Fruit fly (Drosophila melanogaster) whole organism: ENCODE results near the gene CG6163.

Experiments
- CG8478 ChIP-seq: fragments of >200 bp; optimal IDR thresholded peaks from 2 replicates; lab custom pipeline; 2018; ENCODE audit warnings: inconsistent platforms
- Dll ChIP-seq: fragments of >200 bp; optimal IDR thresholded peaks from 2 replicates; lab custom pipeline; 2017
- EcR ChIP-seq, 2 experiments: fragments of >200 bp; optimal IDR thresholded peaks; 2 replicates each; lab custom pipeline; 2017; ENCODE audit warnings: missing biosample characterization in 2 of 2, missing genetic modification characterization in 2 of 2, missing genetic modification reagents in 2 of 2
- pan ChIP-seq: fragments of >200 bp; optimal IDR thresholded peaks from 2 replicates; lab custom pipeline; 2017
- psq ChIP-seq: fragments of >200 bp; optimal IDR thresholded peaks from 2 replicates; lab custom pipeline; 2017
- usp ChIP-seq: fragments of >200 bp; optimal IDR thresholded peaks from 2 replicates; lab custom pipeline; 2017; ENCODE audit warnings: missing biosample characterization, missing genetic modification characterization, mixed read lengths

DNA sequence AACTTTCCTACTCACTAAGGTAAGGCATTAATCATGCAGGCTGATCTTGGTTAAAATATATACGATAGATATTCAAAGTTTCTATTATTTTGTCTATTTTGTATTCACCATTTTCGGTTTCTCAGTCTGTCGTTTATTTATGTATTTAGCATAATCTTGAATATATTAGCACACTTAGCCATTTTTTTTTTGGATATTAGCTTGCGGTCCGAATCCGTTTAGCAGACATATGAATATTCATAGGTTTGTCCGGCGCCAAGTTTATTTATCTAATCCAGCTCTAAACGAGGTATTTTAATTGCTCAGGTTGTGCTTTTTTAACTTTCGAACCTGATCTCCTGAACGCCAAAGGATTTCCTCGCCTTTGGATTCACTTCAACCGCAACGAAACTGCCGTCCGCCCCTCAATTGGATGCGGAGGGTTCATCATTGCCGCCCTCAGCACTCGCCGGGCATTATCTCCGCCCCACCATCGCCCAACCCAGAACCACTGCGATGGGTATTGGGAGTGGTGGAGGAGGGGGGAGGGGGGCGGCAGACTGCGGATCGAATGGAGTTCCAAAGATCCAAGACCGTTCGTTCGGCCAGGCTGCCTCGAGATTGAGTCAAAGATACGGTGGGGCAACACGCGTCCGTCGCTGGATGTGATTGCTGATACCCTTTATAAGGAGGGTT is 41.3 kb downstream of the CG6163 start:
- TF ChIP-seq psq, result no peak
- no peak for TF ChIP-seq pan (lab: Kevin White, UChicago)
- no peak for TF ChIP-seq EcR (GFP tag; optimal IDR thresholded peaks at IDR 0.05; lab: Kevin White, UChicago)
- no peak for TF ChIP-seq usp (GFP tag; lab: Kevin White, UChicago)
- no peak for TF ChIP-seq CG8478 (lab: Kevin White, UChicago)
- TF ChIP-seq Dll (lab: Kevin White, UChicago), result no peak
